Fruit fly (Drosophila melanogaster) whole organism, prepupa: ENCODE data around the gene CG17770.

Experiments used
- Blimp-1 ChIP-seq: fragments of 200-800 bp; sonication (Bioruptor generic); optimal IDR thresholded peaks from 3 replicates; lab custom pipeline; 2017; ENCODE audit warnings: missing biosample characterization, missing genetic modification characterization, mild to moderate bottlenecking, moderate library complexity, missing genetic modification reagents
- CG10631 ChIP-seq: fragments of 200-800 bp; sonication (Bioruptor generic); optimal IDR thresholded peaks from 2 replicates; lab custom pipeline; 2016; ENCODE audit warnings: missing biosample characterization, missing genetic modification characterization
- CG10669 ChIP-seq: fragments of 200-800 bp; sonication (Bioruptor generic); optimal IDR thresholded peaks from 3 replicates; lab custom pipeline; 2018; ENCODE audit warnings: missing biosample characterization, mild to moderate bottlenecking, missing genetic modification characterization, moderate library complexity
- CG11294 ChIP-seq: fragments of 200-800 bp; sonication (Bioruptor generic); IDR thresholded peaks from 2 replicates; pipeline ENCODE4 v1.3.6; 2022; ENCODE audit warnings: missing biosample characterization, missing genetic modification characterization
- CG11902 ChIP-seq: fragments of 200-800 bp; sonication (Bioruptor generic); optimal IDR thresholded peaks from 3 replicates; lab custom pipeline; 2016; ENCODE audit warnings: missing biosample characterization, missing genetic modification characterization
- CG15336 ChIP-seq: fragments of 200-800 bp; sonication (Bioruptor generic); IDR thresholded peaks from 2 replicates; pipeline ENCODE4 v1.3.6; 2022; ENCODE audit warnings: missing biosample characterization, missing genetic modification characterization
- CG3032 ChIP-seq: fragments of 200-800 bp; optimal IDR thresholded peaks from 2 replicates; lab custom pipeline; 2019; ENCODE audit warnings: missing biosample characterization, mild to moderate bottlenecking, missing genetic modification characterization, moderate library complexity
- CG31627 ChIP-seq: fragments of 200-800 bp; sonication (Bioruptor generic); optimal IDR thresholded peaks from 3 replicates; lab custom pipeline; 2016; ENCODE audit warnings: missing biosample characterization, missing genetic modification characterization
- CG3919 ChIP-seq: fragments of 200-800 bp; sonication (Bioruptor generic); optimal IDR thresholded peaks from 3 replicates; lab custom pipeline; 2016; ENCODE audit warnings: missing biosample characterization, missing genetic modification characterization
- CG6792 ChIP-seq: fragments of 200-800 bp; sonication (Bioruptor generic); optimal IDR thresholded peaks from 3 replicates; lab custom pipeline; 2016; ENCODE audit warnings: missing biosample characterization, missing genetic modification characterization
- CG6808 ChIP-seq: fragments of 200-800 bp; sonication (Bioruptor generic); optimal IDR thresholded peaks from 3 replicates; lab custom pipeline; 2017; ENCODE audit warnings: missing biosample characterization, missing genetic modification characterization, mild to moderate bottlenecking, moderate library complexity, missing genetic modification reagents
- CG6854 ChIP-seq: fragments of 200-800 bp; sonication (Bioruptor generic); optimal IDR thresholded peaks from 2 replicates; lab custom pipeline; 2017; ENCODE audit warnings: missing biosample characterization, mild to moderate bottlenecking, missing genetic modification characterization
- CG8119 ChIP-seq: fragments of 200-800 bp; sonication (Bioruptor generic); IDR thresholded peaks from 3 replicates; pipeline ENCODE4 v1.3.6; 2022; ENCODE audit warnings: missing biosample characterization, missing genetic modification characterization
- CG8632 ChIP-seq: fragments of 200-800 bp; sonication (Bioruptor generic); optimal IDR thresholded peaks from 3 replicates; lab custom pipeline; 2016; ENCODE audit warnings: missing biosample characterization, missing genetic modification characterization
- CG9139 ChIP-seq: fragments of 200-800 bp; sonication (Bioruptor generic); optimal IDR thresholded peaks from 3 replicates; lab custom pipeline; 2017; ENCODE audit warnings: missing biosample characterization, mild to moderate bottlenecking, missing genetic modification characterization
- Eip75B ChIP-seq: fragments of 200-800 bp; sonication (Bioruptor generic); optimal IDR thresholded peaks from 3 replicates; lab custom pipeline; 2016; ENCODE audit warnings: missing biosample characterization, missing genetic modification characterization
- Ets21C ChIP-seq: fragments of 200-800 bp; sonication (Bioruptor generic); optimal IDR thresholded peaks from 3 replicates; lab custom pipeline; 2016; ENCODE audit warnings: missing biosample characterization, missing genetic modification characterization
- Hr39 ChIP-seq: fragments of 200-800 bp; sonication (Bioruptor generic); optimal IDR thresholded peaks from 2 replicates; lab custom pipeline; 2016; ENCODE audit warnings: missing biosample characterization, missing genetic modification characterization
- Hr4 ChIP-seq: fragments of 200-800 bp; sonication (Bioruptor generic); optimal IDR thresholded peaks from 3 replicates; lab custom pipeline; 2016; ENCODE audit warnings: missing biosample characterization, missing genetic modification characterization
- Lpt ChIP-seq: fragments of 200-800 bp; sonication (Bioruptor generic); optimal IDR thresholded peaks from 3 replicates; lab custom pipeline; 2016; ENCODE audit warnings: missing biosample characterization, missing genetic modification characterization
- Met ChIP-seq: fragments of 200-800 bp; sonication (Bioruptor generic); optimal IDR thresholded peaks from 3 replicates; lab custom pipeline; 2016; ENCODE audit warnings: missing biosample characterization, missing genetic modification characterization
- OdsH ChIP-seq: fragments of 200-800 bp; sonication (Bioruptor generic); optimal IDR thresholded peaks from 3 replicates; lab custom pipeline; 2016; ENCODE audit warnings: missing biosample characterization, missing genetic modification characterization
- Smox ChIP-seq: fragments of 200-800 bp; sonication (Bioruptor generic); optimal IDR thresholded peaks from 3 replicates; lab custom pipeline; 2016; ENCODE audit warnings: missing biosample characterization, missing genetic modification characterization
- Sox102F ChIP-seq: fragments of 200-800 bp; sonication (Bioruptor generic); optimal IDR thresholded peaks from 2 replicates; lab custom pipeline; 2016; ENCODE audit warnings: missing biosample characterization, mild to moderate bottlenecking, missing genetic modification characterization
- Sox14 ChIP-seq: fragments of 200-800 bp; sonication (Bioruptor generic); optimal IDR thresholded peaks from 3 replicates; lab custom pipeline; 2016; ENCODE audit warnings: missing biosample characterization, missing genetic modification characterization
- Sox15 ChIP-seq: fragments of 200-800 bp; sonication (Bioruptor generic); optimal IDR thresholded peaks from 3 replicates; lab custom pipeline; 2016; ENCODE audit warnings: missing biosample characterization, missing genetic modification characterization
- achi ChIP-seq: fragments of 200-800 bp; sonication (Bioruptor generic); optimal IDR thresholded peaks from 3 replicates; lab custom pipeline; 2016; ENCODE audit warnings: missing biosample characterization, missing genetic modification characterization
- esn ChIP-seq: fragments of 200-800 bp; sonication (Bioruptor generic); optimal IDR thresholded peaks from 2 replicates; lab custom pipeline; 2016; ENCODE audit warnings: missing biosample characterization, mild to moderate bottlenecking, missing genetic modification characterization, moderate library complexity
- fkh ChIP-seq: fragments of 200-800 bp; sonication (Bioruptor generic); optimal IDR thresholded peaks from 3 replicates; lab custom pipeline; 2017; ENCODE audit warnings: missing biosample characterization, mild to moderate bottlenecking, missing genetic modification characterization, moderate library complexity
- lz ChIP-seq: fragments of 200-800 bp; sonication (Bioruptor generic); optimal IDR thresholded peaks from 3 replicates; lab custom pipeline; 2016; ENCODE audit warnings: missing biosample characterization, missing genetic modification characterization
- net ChIP-seq: fragments of 200-800 bp; sonication (Bioruptor generic); optimal IDR thresholded peaks from 3 replicates; lab custom pipeline; 2016; ENCODE audit warnings: missing biosample characterization, missing genetic modification characterization
- ss ChIP-seq, 2 experiments: fragments of 200-800 bp; sonication (Bioruptor generic); optimal IDR thresholded peaks; 2 replicates in 1 of 2; 3 replicates in 1 of 2; lab custom pipeline; 2017 to 2018; ENCODE audit warnings: mild to moderate bottlenecking in 2 of 2, missing biosample characterization in 2 of 2, missing genetic modification characterization in 2 of 2, moderate library complexity in 1 of 2

CG17770 gene

DNA sequence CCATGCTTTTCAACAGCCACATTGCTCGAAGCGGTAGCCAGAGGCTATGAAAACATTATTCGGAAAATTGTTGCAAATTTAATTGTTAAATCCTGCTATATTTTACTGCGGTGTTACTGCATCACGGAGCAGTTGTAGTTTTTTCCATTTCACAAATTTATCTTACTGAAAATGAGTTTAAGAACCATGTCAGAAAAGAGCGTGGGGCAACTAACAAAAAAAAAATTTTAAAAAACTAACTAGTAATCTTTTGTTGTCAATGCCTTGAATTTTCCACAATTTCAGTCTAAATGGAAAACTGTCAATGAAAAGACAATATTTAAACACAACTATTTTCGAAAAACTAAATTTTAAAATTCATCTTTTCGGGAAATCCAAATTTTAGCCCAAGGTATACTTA lies 915 bp upstream of the CG17770 start, which contains the start of gene CG5024:
TSS of gene CG5024 (plus strand) at position 301 of the 400 bp plus-strand sequence.
- TF ChIP-seq CG6792 (GFP tag; lab: Kevin White, UChicago) (no peak), CG6854 (GFP tag; lab: Kevin White, UChicago) (no peak), Sox15 (GFP tag; lab: Kevin White, UChicago) (no peak), Sox14 (GFP tag; lab: Kevin White, UChicago) (no peak), OdsH (no peak), CG11294 (GFP tag; lab: Robert Waterston, UW) (no peak), Sox102F (GFP tag; lab: Kevin White, UChicago) (no peak)

DNA sequence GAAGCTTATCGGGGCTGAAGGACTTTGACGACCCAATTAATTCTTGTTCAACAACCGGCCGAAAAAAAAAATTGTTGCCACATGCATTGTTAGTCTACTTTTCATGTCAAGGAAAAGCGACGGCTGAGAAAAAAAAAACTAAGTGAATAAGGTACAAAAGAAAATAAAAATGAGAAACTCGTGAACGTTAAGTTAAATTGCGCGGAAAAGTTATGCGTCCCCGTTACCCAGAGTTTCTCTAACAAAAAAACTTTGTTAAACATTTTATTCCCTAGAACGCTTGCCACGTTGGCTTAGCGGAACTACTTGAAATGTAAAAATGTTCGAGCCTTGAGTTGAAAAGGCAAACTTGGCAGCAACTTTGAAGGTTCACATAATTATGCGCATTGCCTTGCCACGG lies 3.5 kb downstream of the CG17770 start, which contains the start of gene CG14354:
TSS of gene CG14354 (plus strand) at position 301 of the 400 bp plus-strand sequence.
- TF ChIP-seq CG31627 (no peak), fkh (GFP tag; lab: Kevin White, UChicago) (no peak), Hr39 (GFP tag; lab: Kevin White, UChicago) (no peak), Met (no peak), Blimp-1 (GFP tag; lab: Kevin White, UChicago) (no peak)
- TF ChIP-seq, all 60 proteins: peak for 0

DNA sequence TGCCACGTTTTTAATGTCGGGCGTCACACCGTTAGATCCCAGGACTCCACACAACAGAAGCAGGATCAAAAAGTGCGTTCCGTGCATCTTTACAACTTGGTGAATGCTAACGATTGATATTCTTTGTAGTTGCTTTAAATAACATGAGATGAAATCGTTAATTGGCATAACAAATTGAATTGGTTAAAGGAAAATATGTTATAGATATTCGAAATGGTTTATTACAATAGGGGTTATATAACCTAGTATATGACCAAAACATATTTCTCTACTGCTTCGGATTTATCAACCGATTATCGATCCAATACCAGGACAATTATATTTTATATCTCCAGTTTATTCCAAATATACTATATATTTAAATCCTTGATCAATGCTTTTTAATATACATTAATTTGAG lies 17.9 kb downstream of the CG17770 start, which contains the start of gene Mst57Dc:
TSS of gene Mst57Dc (minus strand) at position 101 of the 400 bp plus-strand sequence.
- TF ChIP-seq achi: no peak
- TF ChIP-seq CG9139 (GFP tag; lab: Kevin White, UChicago): no peak
- no peak for TF ChIP-seq ss (GFP tag; optimal IDR thresholded peaks at IDR 0.05; lab: Kevin White, UChicago)
- no peak for TF ChIP-seq Smox
- no peak for TF ChIP-seq Ets21C
- TF ChIP-seq CG11902 (GFP tag; lab: Kevin White, UChicago): no peak
- no peak for TF ChIP-seq esn (GFP tag; lab: Kevin White, UChicago)
- TF ChIP-seq CG3919: no peak
- no peak for TF ChIP-seq CG15336 (GFP tag; lab: Robert Waterston, UW)
- TF ChIP-seq Sox15 (GFP tag; lab: Kevin White, UChicago): no peak
- TF ChIP-seq CG10669 (GFP tag; lab: Kevin White, UChicago): no peak
- no peak for TF ChIP-seq Sox102F (GFP tag; lab: Kevin White, UChicago)
- TF ChIP-seq Hr4: no peak
- TF ChIP-seq lz (GFP tag; lab: Kevin White, UChicago): no peak
- TF ChIP-seq Lpt: no peak

DNA sequence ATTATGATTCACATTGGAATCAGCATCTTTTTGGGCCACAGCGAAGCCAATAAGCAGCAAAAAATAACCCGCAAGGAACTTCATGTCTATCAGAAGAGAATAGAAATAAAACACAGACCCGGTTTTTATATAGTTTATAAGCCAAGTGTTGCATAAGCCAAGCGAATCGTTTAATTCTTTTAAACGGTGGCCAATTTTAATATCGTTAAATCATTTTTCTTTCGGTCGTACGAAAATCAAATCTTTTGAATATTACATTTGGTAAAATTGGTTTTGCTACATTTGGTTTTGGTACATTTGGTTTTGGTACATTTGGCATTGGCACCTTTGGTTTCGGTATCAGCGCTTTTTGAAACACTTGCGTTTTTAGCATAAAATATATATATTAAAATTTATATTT lies 18.4 kb downstream of the CG17770 start, which contains the start of gene Sfp96F:
TSS of gene Sfp96F (minus strand) at position 101 of the 400 bp plus-strand sequence.
- no peak for TF ChIP-seq OdsH
- no peak for TF ChIP-seq Eip75B (GFP tag; lab: Kevin White, UChicago)
- TF ChIP-seq net (GFP tag; lab: Kevin White, UChicago): no peak
- TF ChIP-seq CG8632 (GFP tag; lab: Kevin White, UChicago): no peak
- TF ChIP-seq Blimp-1 (GFP tag; lab: Kevin White, UChicago): no peak
- no peak for TF ChIP-seq Sox15 (GFP tag; lab: Kevin White, UChicago)
- no peak for TF ChIP-seq CG8119
- no peak for TF ChIP-seq CG15336 (GFP tag; lab: Robert Waterston, UW)
- no peak for TF ChIP-seq Ets21C

DNA sequence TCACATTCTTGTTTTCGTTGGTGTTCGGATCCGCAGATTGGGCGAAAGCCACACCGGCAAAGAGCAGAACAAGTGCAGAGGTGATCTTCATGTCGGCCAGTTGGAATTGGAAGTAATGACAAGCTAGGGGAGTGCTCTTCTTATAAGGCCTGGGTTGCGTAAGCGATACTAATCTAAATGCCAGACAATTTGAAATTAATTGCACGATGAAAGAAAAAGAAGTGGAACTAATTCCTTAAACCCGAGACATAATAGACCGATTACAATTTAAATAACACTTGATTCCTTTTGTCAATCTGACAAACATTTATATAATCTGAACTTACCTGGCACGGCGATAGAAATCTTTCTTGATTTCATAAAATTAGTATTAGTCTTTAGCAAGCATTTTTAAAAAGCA lies 19.1 kb downstream of the CG17770 start, which contains the start of gene Mst57Db:
TSS of gene Mst57Db (minus strand) at position 101 of the 400 bp plus-strand sequence.
- TF ChIP-seq CG3032 (tag; lab: Kevin White, UChicago): no peak

DNA sequence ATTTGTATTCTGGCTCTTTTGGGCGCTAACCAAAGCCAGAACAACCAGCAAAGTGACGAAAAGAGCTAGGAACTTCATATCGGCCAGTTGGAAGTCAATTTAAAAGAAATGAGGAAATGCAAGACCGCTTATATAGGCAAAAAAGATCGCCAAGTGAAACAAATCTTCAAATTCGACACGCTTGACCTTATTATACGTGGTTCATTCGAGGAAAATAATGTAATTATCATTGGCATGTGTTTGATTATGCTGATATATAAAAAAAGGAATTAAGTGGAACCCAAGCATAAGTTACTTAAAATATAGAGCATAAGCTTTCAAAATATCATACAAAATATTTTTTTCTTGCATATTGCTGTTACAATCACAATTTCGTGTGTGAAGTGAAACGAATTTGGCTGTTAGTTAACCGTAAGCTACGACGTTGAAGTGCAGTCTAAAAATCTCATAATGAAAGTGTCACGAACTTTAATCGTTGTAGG lies 20.1 kb downstream of the CG17770 start, which contains the start of the genes Mst57Da and alpha4GT2:
TSS of gene Mst57Da (minus strand) at position 101 of the 482 bp plus-strand sequence.
TSS of gene alpha4GT2 (plus strand) at position 432 of the 482 bp plus-strand sequence.
- TF ChIP-seq CG31627 (no peak), CG10631 (no peak), Ets21C (no peak), CG6808 (GFP tag; lab: Kevin White, UChicago) (no peak)
- TF ChIP-seq, all 60 proteins: peak for 0
